Worm (Caenorhabditis elegans): ENCODE results near the gene pho-13.

ce11 chrII:8788752-8789151 is 18.1 kb downstream of the pho-13 start:
- TF ChIP-seq nhr-11 (tag; optimal IDR thresholded peaks at IDR 0.05) (no peak), nhr-237 (tag; optimal IDR thresholded peaks at IDR 0.05) (no peak), lsy-2 (tag; optimal IDR thresholded peaks at IDR 0.05) (no peak), nhr-10 (tag; optimal IDR thresholded peaks at IDR 0.05) (no peak), unc-62 (GFP tag; optimal IDR thresholded peaks at IDR 0.05) (no peak), lin-39 (tag; optimal IDR thresholded peaks at IDR 0.05) (no peak)

Data from whole organism, L2 larva.